Worm (Caenorhabditis elegans): ENCODE data around the gene panl-2.
A peak's percentile ranks its signal among the peaks of the same experiment; 100 is the strongest.

ce11 chrIII:6929558-6930167 is 38.3 kb downstream of the panl-2 start, which contains the start of gene inf-1:
- TF ChIP-seq him-1 (tag; optimal IDR thresholded peaks at IDR 0.05) (no peak), dao-5 (tag; optimal IDR thresholded peaks at IDR 0.05) (no peak), W03F9.2 (tag; optimal IDR thresholded peaks at IDR 0.05) (peak; percentile 77)

All from whole organism, L4/young adult.